Worm (Caenorhabditis elegans): ENCODE data around the gene sod-4.

ce11 chrIII:9511055-9511520 is 10.9 kb upstream of the sod-4 start, which contains the start of gene F55H2.5:
- no peak for TF ChIP-seq jun-1 (tag; optimal IDR thresholded peaks at IDR 0.05)
- no peak for TF ChIP-seq nhr-28 (tag; optimal IDR thresholded peaks at IDR 0.05)
- no peak for TF ChIP-seq elt-2 (tag; optimal IDR thresholded peaks at IDR 0.05)
- TF ChIP-seq egl-27 (tag; optimal IDR thresholded peaks at IDR 0.05): no peak
- TF ChIP-seq ztf-11 (tag; optimal IDR thresholded peaks at IDR 0.05): no peak
- peak; percentile 43 for TF ChIP-seq ama-1 (optimal IDR thresholded peaks at IDR 0.05)
- no peak for TF ChIP-seq nhr-12 (tag; optimal IDR thresholded peaks at IDR 0.05)
- TF ChIP-seq lsy-12 (tag; optimal IDR thresholded peaks at IDR 0.05): no peak
- TF ChIP-seq nhr-76 (tag; optimal IDR thresholded peaks at IDR 0.05): no peak
- no peak for TF ChIP-seq unc-62 (GFP tag; optimal IDR thresholded peaks at IDR 0.05)
- peak; percentile 18 for TF ChIP-seq nfya-1 (tag; optimal IDR thresholded peaks at IDR 0.05; ENCODE audit: insufficient read depth)
- TF ChIP-seq lin-39 (tag; optimal IDR thresholded peaks at IDR 0.05): no peak
- TF ChIP-seq sea-2 (GFP tag; optimal IDR thresholded peaks at IDR 0.05): no peak
- TF ChIP-seq nhr-237 (tag; optimal IDR thresholded peaks at IDR 0.05): no peak
